Fruit fly (Drosophila melanogaster) whole organism, embryonic: ENCODE measurements around the gene Sem1.

Experiments
- Adf1 ChIP-seq: fragments of 200-800 bp; sonication (Bioruptor generic); IDR thresholded peaks from 2 replicates; pipeline ENCODE4 v1.3.6; 2022; ENCODE audit warnings: missing biosample characterization, missing genetic modification characterization
- Awh ChIP-seq: fragments of 200-800 bp; sonication (Bioruptor generic); IDR thresholded peaks from 2 replicates; pipeline ENCODE4, ENCODE4 v1.3.6; 2022; ENCODE audit warnings: missing biosample characterization, missing genetic modification characterization
- C15 ChIP-seq: fragments of 200-800 bp; sonication (Bioruptor generic); IDR thresholded peaks from 3 replicates; pipeline ENCODE4 v1.3.6; 2022; ENCODE audit warnings: missing biosample characterization, missing genetic modification characterization
- CG10979 ChIP-seq: fragments of 200-800 bp; sonication (Bioruptor generic); optimal IDR thresholded peaks from 2 replicates; lab custom pipeline; 2018; ENCODE audit warnings: missing biosample characterization, mild to moderate bottlenecking, missing genetic modification characterization, moderate library complexity
- CG11085 ChIP-seq: fragments of 200-800 bp; sonication (Bioruptor generic); IDR thresholded peaks from 2 replicates; pipeline ENCODE4 v1.3.6; 2022; ENCODE audit warnings: missing biosample characterization, missing genetic modification characterization
- CG11398 ChIP-seq: fragments of 200-800 bp; sonication (Bioruptor generic); optimal IDR thresholded peaks from 2 replicates; lab custom pipeline; 2016; ENCODE audit warnings: missing biosample characterization, missing genetic modification characterization
- CG13287 ChIP-seq: fragments of 200-800 bp; sonication (Bioruptor generic); IDR thresholded peaks from 2 replicates; pipeline ENCODE4 v1.3.6; 2022; ENCODE audit warnings: missing biosample characterization, missing genetic modification characterization; ENCODE audit not compliant: partially characterized antibody
- CG15073 ChIP-seq: fragments of 200-800 bp; sonication (Bioruptor generic); optimal IDR thresholded peaks from 2 replicates; lab custom pipeline; 2016; ENCODE audit warnings: missing biosample characterization, missing genetic modification characterization
- CG15696 ChIP-seq: fragments of 200-800 bp; sonication (Bioruptor generic); optimal IDR thresholded peaks from 2 replicates; lab custom pipeline; 2019; ENCODE audit warnings: missing biosample characterization, mild to moderate bottlenecking, missing genetic modification characterization, moderate library complexity
- CG16813 ChIP-seq: fragments of 200-800 bp; sonication (Bioruptor generic); IDR thresholded peaks from 3 replicates; pipeline ENCODE4 v1.3.6; 2022; ENCODE audit warnings: missing biosample characterization, missing genetic modification characterization; ENCODE audit not compliant: partially characterized antibody
- CG1832 ChIP-seq: fragments of 200-800 bp; sonication (Bioruptor generic); optimal IDR thresholded peaks from 2 replicates; lab custom pipeline; 2017; ENCODE audit warnings: missing biosample characterization, mild to moderate bottlenecking, missing genetic modification characterization, inconsistent platforms
- CG18764 ChIP-seq: fragments of 200-800 bp; sonication (Bioruptor generic); optimal IDR thresholded peaks from 3 replicates; lab custom pipeline; 2016; ENCODE audit warnings: missing biosample characterization, missing genetic modification characterization
- CG2889 ChIP-seq: fragments of 200-800 bp; sonication (Bioruptor generic); IDR thresholded peaks from 3 replicates; pipeline ENCODE4 v1.3.6; 2022; ENCODE audit warnings: missing biosample characterization, missing genetic modification characterization
- CG31224 ChIP-seq: fragments of 200-800 bp; sonication (Bioruptor generic); IDR thresholded peaks from 2 replicates; pipeline ENCODE4 v1.3.6; 2022; ENCODE audit warnings: missing biosample characterization, missing genetic modification characterization
- CG31441 ChIP-seq: fragments of 200-800 bp; sonication (Bioruptor generic); IDR thresholded peaks from 2 replicates; pipeline ENCODE4 v1.3.6; 2022; ENCODE audit warnings: missing biosample characterization, missing genetic modification characterization
- CG3163 ChIP-seq: fragments of 200-800 bp; sonication (Bioruptor generic); optimal IDR thresholded peaks from 3 replicates; lab custom pipeline; 2016; ENCODE audit warnings: missing biosample characterization, missing genetic modification characterization
- CG34224 ChIP-seq: fragments of 200-800 bp; sonication (Bioruptor generic); IDR thresholded peaks from 3 replicates; pipeline ENCODE4 v1.3.6; 2022; ENCODE audit warnings: missing biosample characterization, missing genetic modification characterization; ENCODE audit not compliant: partially characterized antibody
- CG42726 ChIP-seq: fragments of 200-800 bp; sonication (Bioruptor generic); IDR thresholded peaks from 2 replicates; pipeline ENCODE4 v1.3.6; 2022; ENCODE audit warnings: missing biosample characterization, missing genetic modification characterization; ENCODE audit not compliant: partially characterized antibody
- CG4404 ChIP-seq: fragments of 200-800 bp; sonication (Bioruptor generic); IDR thresholded peaks from 2 replicates; pipeline ENCODE4 v1.3.6; 2022; ENCODE audit warnings: missing biosample characterization, missing genetic modification characterization
- CG4617 ChIP-seq: fragments of 200-800 bp; sonication (Bioruptor generic); optimal IDR thresholded peaks from 3 replicates; lab custom pipeline; 2016; ENCODE audit warnings: missing biosample characterization, missing genetic modification characterization, borderline replicate concordance
- CG4707 ChIP-seq: fragments of 200-800 bp; sonication (Bioruptor generic); optimal IDR thresholded peaks from 2 replicates; lab custom pipeline; 2018; ENCODE audit warnings: missing biosample characterization, mild to moderate bottlenecking, missing genetic modification characterization, moderate library complexity
- CG8359 ChIP-seq: fragments of 200-800 bp; sonication (Bioruptor generic); optimal IDR thresholded peaks from 2 replicates; lab custom pipeline; 2017; ENCODE audit warnings: missing biosample characterization, mild to moderate bottlenecking, missing genetic modification characterization, borderline replicate concordance
- Dfd ChIP-seq, 2 experiments: fragments of >200 bp; optimal IDR thresholded peaks; 2 replicates each; lab custom pipeline; 2017; ENCODE audit warnings: missing biosample characterization in 2 of 2, missing genetic modification characterization in 2 of 2
- E2f2 ChIP-seq: fragments of 200-800 bp; sonication (Bioruptor generic); IDR thresholded peaks from 2 replicates; pipeline ENCODE4 v1.3.6; 2022; ENCODE audit warnings: missing biosample characterization, missing genetic modification characterization
- H2.0 ChIP-seq: fragments of 200-800 bp; sonication (Bioruptor generic); IDR thresholded peaks from 2 replicates; pipeline ENCODE4 v1.3.6; 2022; ENCODE audit warnings: missing biosample characterization, missing genetic modification characterization
- Hand ChIP-seq: fragments of 200-800 bp; sonication (Bioruptor generic); optimal IDR thresholded peaks from 2 replicates; lab custom pipeline; 2017; ENCODE audit warnings: mild to moderate bottlenecking, missing biosample characterization, missing genetic modification reagents, missing genetic modification characterization
- Hmx ChIP-seq: fragments of 200-800 bp; sonication (Bioruptor generic); optimal IDR thresholded peaks from 2 replicates; lab custom pipeline; 2016; ENCODE audit warnings: missing biosample characterization, missing genetic modification characterization
- Mad ChIP-seq: fragments of 200-800 bp; sonication (Bioruptor generic); optimal IDR thresholded peaks from 2 replicates; lab custom pipeline; 2016; ENCODE audit warnings: missing biosample characterization, missing genetic modification characterization
- Max ChIP-seq: fragments of 200-800 bp; sonication (Bioruptor generic); optimal IDR thresholded peaks from 2 replicates; lab custom pipeline; 2016; ENCODE audit warnings: missing biosample characterization, mild to moderate bottlenecking, missing genetic modification characterization
- NK7.1 ChIP-seq: fragments of 200-800 bp; sonication (Bioruptor generic); optimal IDR thresholded peaks from 3 replicates; lab custom pipeline; 2016; ENCODE audit warnings: missing biosample characterization, missing genetic modification characterization
- Oli ChIP-seq: fragments of 200-800 bp; sonication (Bioruptor generic); optimal IDR thresholded peaks from 2 replicates; lab custom pipeline; 2018; ENCODE audit warnings: missing biosample characterization, mild to moderate bottlenecking, missing genetic modification characterization, moderate library complexity
- Rfx ChIP-seq: fragments of 200-800 bp; sonication (Bioruptor generic); IDR thresholded peaks from 2 replicates; pipeline ENCODE4 v1.3.6; 2022; ENCODE audit warnings: missing biosample characterization, missing genetic modification characterization
- Sry-δ ChIP-seq: fragments of 200-800 bp; sonication (Bioruptor generic); optimal IDR thresholded peaks from 2 replicates; lab custom pipeline; 2016; ENCODE audit warnings: missing biosample characterization, missing genetic modification characterization
- Stat92E ChIP-seq, 3 experiments: fragments of >200 bp in 2 of 3; fragments of 200-800 bp in 1 of 3; sonication (Bioruptor generic) in 1 of 3; optimal IDR thresholded peaks; 2 replicates each; lab custom pipeline; 2017 to 2019; ENCODE audit warnings: missing biosample characterization in 3 of 3, missing genetic modification characterization in 3 of 3, mild to moderate bottlenecking in 1 of 3, moderate library complexity in 1 of 3
- bowl ChIP-seq: fragments of 200-800 bp; sonication (Bioruptor generic); IDR thresholded peaks from 2 replicates; pipeline ENCODE4 v1.3.6; 2022; ENCODE audit warnings: missing biosample characterization, missing genetic modification characterization
- chinmo ChIP-seq: fragments of 200-800 bp; sonication (Bioruptor generic); IDR thresholded peaks from 4 replicates; pipeline ENCODE4 v1.3.6; 2022; ENCODE audit warnings: missing biosample characterization, missing genetic modification characterization; ENCODE audit not compliant: partially characterized antibody
- croc ChIP-seq: fragments of 200-800 bp; sonication (Bioruptor generic); conservative IDR thresholded peaks from 3 replicates; pipeline ENCODE4 v1.3.6; 2022; ENCODE audit warnings: missing biosample characterization, missing genetic modification characterization
- danr ChIP-seq: fragments of 200-800 bp; sonication (Bioruptor generic); IDR thresholded peaks from 2 replicates; pipeline ENCODE4 v1.3.6; 2022; ENCODE audit warnings: missing biosample characterization, missing genetic modification characterization
- dmrt11E ChIP-seq: fragments of 200-800 bp; sonication (Bioruptor generic); optimal IDR thresholded peaks from 3 replicates; lab custom pipeline; 2018; ENCODE audit warnings: missing biosample characterization, mild to moderate bottlenecking, missing genetic modification characterization, moderate library complexity
- ems ChIP-seq: fragments of 200-800 bp; sonication (Bioruptor generic); optimal IDR thresholded peaks from 3 replicates; lab custom pipeline; 2016; ENCODE audit warnings: missing biosample characterization, missing genetic modification characterization
- jing ChIP-seq: fragments of 200-800 bp; sonication (Bioruptor generic); optimal IDR thresholded peaks from 2 replicates; lab custom pipeline; 2018; ENCODE audit warnings: missing biosample characterization, mild to moderate bottlenecking, missing genetic modification characterization
- peb ChIP-seq: fragments of 200-800 bp; sonication (Bioruptor generic); IDR thresholded peaks from 2 replicates; pipeline ENCODE4 v1.3.6; 2022; ENCODE audit warnings: missing biosample characterization, missing genetic modification characterization
- phol ChIP-seq: fragments of 200-800 bp; sonication (Bioruptor generic); optimal IDR thresholded peaks from 3 replicates; lab custom pipeline; 2018; ENCODE audit warnings: missing biosample characterization, mild to moderate bottlenecking, missing genetic modification characterization, moderate library complexity
- prd ChIP-seq, 3 experiments: fragments of >200 bp in 2 of 3; fragments of 200-800 bp in 1 of 3; sonication (Bioruptor generic) in 1 of 3; optimal IDR thresholded peaks in 2 of 3; IDR thresholded peaks in 1 of 3; 2 replicates in 2 of 3; 3 replicates in 1 of 3; pipeline versions ENCODE4 v1.3.6 to Lab custom; 2017 to 2022; ENCODE audit warnings: missing biosample characterization in 1 of 3, missing genetic modification characterization in 1 of 3
- ranshi ChIP-seq: fragments of 200-800 bp; sonication (Bioruptor generic); IDR thresholded peaks from 2 replicates; pipeline ENCODE4 v1.3.6; 2022; ENCODE audit warnings: missing biosample characterization, missing genetic modification characterization
- repo ChIP-seq: fragments of 200-800 bp; sonication (Bioruptor generic); optimal IDR thresholded peaks from 2 replicates; lab custom pipeline; 2016; ENCODE audit warnings: missing biosample characterization, missing genetic modification characterization
- row ChIP-seq: fragments of 200-800 bp; sonication (Bioruptor generic); IDR thresholded peaks from 3 replicates; pipeline ENCODE4 v1.3.6; 2022; ENCODE audit warnings: missing biosample characterization, missing genetic modification characterization
- sug ChIP-seq: fragments of 200-800 bp; optimal IDR thresholded peaks from 2 replicates; lab custom pipeline; 2019; ENCODE audit warnings: missing biosample characterization, mild to moderate bottlenecking, missing genetic modification characterization, moderate library complexity
- trem ChIP-seq: fragments of 200-800 bp; optimal IDR thresholded peaks from 3 replicates; lab custom pipeline; 2019; ENCODE audit warnings: missing biosample characterization, mild to moderate bottlenecking, missing genetic modification characterization, moderate library complexity

Gene Sem1

dm6 chr2L:7023614-7024259, 40.0 kb upstream of the Sem1 start, which contains the start of gene Gart (continued):
- TF ChIP-seq Hand (GFP tag; lab: Kevin White, UChicago) (peak; percentile 59), CG1832 (GFP tag; lab: Kevin White, UChicago) (no peak), ems (GFP tag; lab: Kevin White, UChicago) (peak; percentile 22), CG2889 (GFP tag; lab: Robert Waterston, UW) (peak; percentile 68; the same call in 2 of the 3 replicates), H2.0 (GFP tag; lab: Robert Waterston, UW) (peak; percentile 67), NK7.1 (GFP tag; lab: Kevin White, UChicago) (no peak), Sry-δ (GFP tag; lab: Kevin White, UChicago) (peak; percentile 23), croc (no peak), CG16813 (GFP tag; lab: Robert Waterston, UW) (no peak), Dfd (GFP tag; optimal IDR thresholded peaks at IDR 0.05; lab: Kevin White, UChicago) (no peak), CG15696 (tag; lab: Kevin White, UChicago) (no peak), ranshi (GFP tag; lab: Robert Waterston, UW) (0 out of 2 replicates have a peak, but pooled peaks have one; percentile 63), row (GFP tag; lab: Robert Waterston, UW) (peak; percentile 86), CG13287 (GFP tag; lab: Robert Waterston, UW) (peak; percentile 15; the same call in 1 of the 2 replicates), danr (0 out of 2 replicates have a peak, but pooled peaks have one; percentile 16), CG4707 (GFP tag; lab: Kevin White, UChicago) (no peak), CG3163 (peak; percentile 51), Hmx (GFP tag; lab: Kevin White, UChicago) (peak; percentile 10), E2f2 (no peak), jing (GFP tag; lab: Kevin White, UChicago) (peak; percentile 48), CG18764 (GFP tag; lab: Kevin White, UChicago) (no peak), Mad (peak; percentile 34), CG15073 (GFP tag; lab: Kevin White, UChicago) (peak; percentile 2), CG31441 (GFP tag; lab: Robert Waterston, UW) (no peak), repo (GFP tag; lab: Kevin White, UChicago) (peak; percentile 53), prd (optimal IDR thresholded peaks at IDR 0.05; lab: Kevin White, UChicago) (no peak), prd (GFP tag; IDR thresholded peaks at IDR 0.05; lab: Robert Waterston, UW) (no peak), chinmo (GFP tag; lab: Robert Waterston, UW) (peak; percentile 75; the same call in 2 of the 4 replicates), CG11398 (GFP tag; lab: Kevin White, UChicago) (peak; percentile 52), Adf1 (no peak; the same call in 1 of the 2 replicates), CG42726 (GFP tag; lab: Robert Waterston, UW) (no peak), CG31224 (GFP tag; lab: Robert Waterston, UW) (no peak), trem (tag; lab: Kevin White, UChicago) (no peak), bowl (no peak), Rfx (GFP tag; lab: Robert Waterston, UW) (peak; percentile 84), Stat92E (GFP tag; optimal IDR thresholded peaks at IDR 0.05; lab: Kevin White, UChicago) (no peak), CG8359 (no peak), CG4404 (GFP tag; lab: Robert Waterston, UW) (no peak), phol (tag; lab: Kevin White, UChicago) (peak; percentile 1), dmrt11E (tag; lab: Kevin White, UChicago) (peak; percentile 24), CG10979 (tag; lab: Kevin White, UChicago) (peak; percentile 54), CG4617 (GFP tag; lab: Kevin White, UChicago) (peak; percentile 6), C15 (GFP tag; lab: Robert Waterston, UW) (0 out of 3 replicates have a peak, but pooled peaks have one; percentile 20), CG34224 (GFP tag; lab: Robert Waterston, UW) (no peak; the same call in 2 of the 3 replicates), sug (peak; percentile 89), CG11085 (GFP tag; lab: Robert Waterston, UW) (no peak), Max (GFP tag; lab: Kevin White, UChicago) (peak; percentile 27), Oli (tag; lab: Kevin White, UChicago) (peak; percentile 68), Awh (no peak), peb (GFP tag; lab: Robert Waterston, UW) (no peak)
